Fruit fly (Drosophila melanogaster) whole organism, embryonic: ENCODE measurements around the gene CG15539.

Experiments used
- Aef1 ChIP-seq: fragments of 200-800 bp; sonication (Bioruptor generic); IDR thresholded peaks from 3 replicates; pipeline ENCODE4 v1.3.6; 2022; ENCODE audit warnings: missing biosample characterization, missing genetic modification characterization
- Atf3 ChIP-seq: fragments of 200-800 bp; sonication (Bioruptor generic); optimal IDR thresholded peaks from 3 replicates; lab custom pipeline; 2016; ENCODE audit warnings: missing biosample characterization, missing genetic modification characterization
- Awh ChIP-seq: fragments of 200-800 bp; sonication (Bioruptor generic); IDR thresholded peaks from 2 replicates; pipeline ENCODE4, ENCODE4 v1.3.6; 2022; ENCODE audit warnings: missing biosample characterization, missing genetic modification characterization
- CG10959 ChIP-seq: fragments of 200-800 bp; sonication (Bioruptor generic); IDR thresholded peaks from 2 replicates; pipeline ENCODE4 v1.3.6; 2022; ENCODE audit warnings: missing biosample characterization, missing genetic modification characterization
- CG12299 ChIP-seq: fragments of 200-800 bp; sonication (Bioruptor generic); optimal IDR thresholded peaks from 2 replicates; lab custom pipeline; 2018; ENCODE audit warnings: missing biosample characterization, mild to moderate bottlenecking, missing genetic modification characterization
- CG14667 ChIP-seq: fragments of 200-800 bp; sonication (Bioruptor generic); IDR thresholded peaks from 2 replicates; pipeline ENCODE4 v1.3.6; 2022; ENCODE audit warnings: missing biosample characterization, missing genetic modification characterization
- CG15514 ChIP-seq: fragments of 200-800 bp; sonication (Bioruptor generic); optimal IDR thresholded peaks from 3 replicates; lab custom pipeline; 2017; ENCODE audit warnings: missing biosample characterization, missing genetic modification characterization, mild to moderate bottlenecking, moderate library complexity, missing genetic modification reagents
- CG16863 ChIP-seq: fragments of 200-800 bp; sonication (Bioruptor generic); optimal IDR thresholded peaks from 3 replicates; lab custom pipeline; 2016; ENCODE audit warnings: missing biosample characterization, missing genetic modification characterization
- CG17186 ChIP-seq: fragments of 200-800 bp; sonication (Bioruptor generic); optimal IDR thresholded peaks from 3 replicates; lab custom pipeline; 2017; ENCODE audit warnings: missing biosample characterization, missing genetic modification reagents, missing genetic modification characterization
- CG34376 ChIP-seq: fragments of 200-800 bp; sonication (Bioruptor generic); optimal IDR thresholded peaks from 2 replicates; lab custom pipeline; 2018; ENCODE audit warnings: missing biosample characterization, mild to moderate bottlenecking, missing genetic modification characterization
- CG4820 ChIP-seq: fragments of 200-800 bp; sonication (Bioruptor generic); optimal IDR thresholded peaks from 3 replicates; lab custom pipeline; 2016; ENCODE audit warnings: missing biosample characterization, missing genetic modification characterization
- CG6175 ChIP-seq: fragments of 200-800 bp; sonication (Bioruptor generic); IDR thresholded peaks from 3 replicates; pipeline ENCODE4 v1.3.6; 2022; ENCODE audit warnings: missing biosample characterization, missing genetic modification characterization
- CG6654 ChIP-seq: fragments of 200-800 bp; sonication (Bioruptor generic); optimal IDR thresholded peaks from 2 replicates; lab custom pipeline; 2017; ENCODE audit warnings: missing biosample characterization, mild to moderate bottlenecking, missing genetic modification characterization
- CG7745 ChIP-seq: fragments of 200-800 bp; sonication (Bioruptor generic); optimal IDR thresholded peaks from 2 replicates; lab custom pipeline; 2018; ENCODE audit warnings: missing biosample characterization, mild to moderate bottlenecking, missing genetic modification characterization, moderate library complexity
- CG8281 ChIP-seq: fragments of 200-800 bp; sonication (Bioruptor generic); optimal IDR thresholded peaks from 2 replicates; lab custom pipeline; 2018; ENCODE audit warnings: missing biosample characterization, mild to moderate bottlenecking, missing genetic modification characterization, moderate library complexity
- CG8924 ChIP-seq: fragments of 200-800 bp; optimal IDR thresholded peaks from 3 replicates; lab custom pipeline; 2019; ENCODE audit warnings: missing biosample characterization, mild to moderate bottlenecking, missing genetic modification characterization, moderate library complexity
- CG9609 ChIP-seq: fragments of 200-800 bp; sonication (Bioruptor generic); optimal IDR thresholded peaks from 3 replicates; lab custom pipeline; 2016; ENCODE audit warnings: missing biosample characterization, missing genetic modification characterization
- ERR ChIP-seq: fragments of 200-800 bp; sonication (Bioruptor generic); optimal IDR thresholded peaks from 2 replicates; lab custom pipeline; 2016; ENCODE audit warnings: missing biosample characterization, missing genetic modification characterization
- GATAe ChIP-seq: fragments of 200-800 bp; sonication (Bioruptor generic); conservative IDR thresholded peaks from 2 replicates; pipeline ENCODE4 v1.3.6; 2022; ENCODE audit warnings: missing biosample characterization, missing genetic modification characterization
- HLH4C ChIP-seq: fragments of 200-800 bp; sonication (Bioruptor generic); IDR thresholded peaks from 3 replicates; pipeline ENCODE4 v1.3.6; 2022; ENCODE audit warnings: missing biosample characterization, missing genetic modification characterization; ENCODE audit not compliant: partially characterized antibody
- Hmr ChIP-seq: fragments of 200-800 bp; sonication (Bioruptor generic); optimal IDR thresholded peaks from 3 replicates; lab custom pipeline; 2017; ENCODE audit warnings: mild to moderate bottlenecking, missing biosample characterization, missing genetic modification reagents, missing genetic modification characterization
- Myb ChIP-seq: fragments of 200-800 bp; sonication (Bioruptor generic); optimal IDR thresholded peaks from 2 replicates; lab custom pipeline; 2016; ENCODE audit warnings: missing biosample characterization, missing genetic modification characterization
- Oli ChIP-seq: fragments of 200-800 bp; sonication (Bioruptor generic); optimal IDR thresholded peaks from 2 replicates; lab custom pipeline; 2018; ENCODE audit warnings: missing biosample characterization, mild to moderate bottlenecking, missing genetic modification characterization, moderate library complexity
- PHDP ChIP-seq: fragments of 200-800 bp; sonication (Bioruptor generic); optimal IDR thresholded peaks from 3 replicates; lab custom pipeline; 2018; ENCODE audit warnings: missing biosample characterization, mild to moderate bottlenecking, missing genetic modification characterization, moderate library complexity
- Side ChIP-seq: fragments of 200-800 bp; sonication (Bioruptor generic); optimal IDR thresholded peaks from 2 replicates; lab custom pipeline; 2016; ENCODE audit warnings: missing biosample characterization, missing genetic modification characterization
- Sox102F ChIP-seq: fragments of 200-800 bp; sonication (Bioruptor generic); optimal IDR thresholded peaks from 2 replicates; lab custom pipeline; 2018; ENCODE audit warnings: missing biosample characterization, mild to moderate bottlenecking, missing genetic modification characterization, moderate library complexity
- Stat92E ChIP-seq, 3 experiments: fragments of >200 bp in 2 of 3; fragments of 200-800 bp in 1 of 3; sonication (Bioruptor generic) in 1 of 3; optimal IDR thresholded peaks; 2 replicates each; lab custom pipeline; 2017 to 2019; ENCODE audit warnings: missing biosample characterization in 3 of 3, missing genetic modification characterization in 3 of 3, mild to moderate bottlenecking in 1 of 3, moderate library complexity in 1 of 3
- Taf1 ChIP-seq: fragments of 200-800 bp; sonication (Bioruptor generic); IDR thresholded peaks from 2 replicates; pipeline ENCODE4 v1.3.6; 2022; ENCODE audit warnings: missing biosample characterization, missing genetic modification characterization
- ab ChIP-seq: fragments of 200-800 bp; sonication (Bioruptor generic); optimal IDR thresholded peaks from 2 replicates; lab custom pipeline; 2016; ENCODE audit warnings: missing biosample characterization, missing genetic modification characterization
- ara ChIP-seq: fragments of 200-800 bp; sonication (Bioruptor generic); IDR thresholded peaks from 2 replicates; pipeline ENCODE4 v1.3.6; 2022; ENCODE audit warnings: missing biosample characterization, missing genetic modification characterization
- ash1 ChIP-seq: fragments of 200-800 bp; sonication (Bioruptor generic); optimal IDR thresholded peaks from 2 replicates; lab custom pipeline; 2018; ENCODE audit warnings: missing biosample characterization, mild to moderate bottlenecking, missing genetic modification characterization
- br ChIP-seq: fragments of >200 bp; optimal IDR thresholded peaks from 2 replicates; lab custom pipeline; 2017
- crc ChIP-seq: fragments of 200-800 bp; sonication (Bioruptor generic); optimal IDR thresholded peaks from 2 replicates; lab custom pipeline; 2016; ENCODE audit warnings: missing biosample characterization, missing genetic modification characterization
- dmrt99B ChIP-seq: fragments of 200-800 bp; sonication (Bioruptor generic); optimal IDR thresholded peaks from 2 replicates; lab custom pipeline; 2018; ENCODE audit warnings: missing biosample characterization, mild to moderate bottlenecking, missing genetic modification characterization, moderate library complexity
- ems ChIP-seq: fragments of 200-800 bp; sonication (Bioruptor generic); optimal IDR thresholded peaks from 3 replicates; lab custom pipeline; 2016; ENCODE audit warnings: missing biosample characterization, missing genetic modification characterization
- en ChIP-seq: fragments of 200-800 bp; sonication (Bioruptor generic); optimal IDR thresholded peaks from 2 replicates; lab custom pipeline; 2016; ENCODE audit warnings: missing biosample characterization, missing genetic modification characterization
- fd3F ChIP-seq: fragments of 200-800 bp; sonication (Bioruptor generic); optimal IDR thresholded peaks from 2 replicates; lab custom pipeline; 2018; ENCODE audit warnings: missing biosample characterization, mild to moderate bottlenecking, missing genetic modification characterization, moderate library complexity
- ham ChIP-seq: fragments of 200-800 bp; sonication (Bioruptor generic); IDR thresholded peaks from 2 replicates; pipeline ENCODE4 v1.3.6; 2022; ENCODE audit warnings: missing biosample characterization, missing genetic modification characterization
- hkb ChIP-seq, 2 experiments: fragments of 200-800 bp in 1 of 2; fragments of >200 bp in 1 of 2; sonication (Bioruptor generic) in 1 of 2; IDR thresholded peaks in 1 of 2; optimal IDR thresholded peaks in 1 of 2; 2 replicates each; pipeline versions ENCODE4 v1.3.6 to Lab custom; 2017 to 2022; ENCODE audit warnings: missing biosample characterization in 1 of 2, missing genetic modification characterization in 1 of 2
- ken ChIP-seq: fragments of 200-800 bp; sonication (Bioruptor generic); IDR thresholded peaks from 3 replicates; pipeline ENCODE4 v1.3.6; 2022; ENCODE audit warnings: missing biosample characterization, missing genetic modification characterization
- lmd ChIP-seq: fragments of 200-800 bp; sonication (Bioruptor generic); IDR thresholded peaks from 2 replicates; pipeline ENCODE4 v1.3.6; 2022; ENCODE audit warnings: missing biosample characterization, missing genetic modification characterization
- luna ChIP-seq: fragments of 200-800 bp; sonication (Bioruptor generic); optimal IDR thresholded peaks from 2 replicates; lab custom pipeline; 2016; ENCODE audit warnings: missing biosample characterization, missing genetic modification characterization
- nerfin-1 ChIP-seq: fragments of 200-800 bp; sonication (Bioruptor generic); optimal IDR thresholded peaks from 3 replicates; lab custom pipeline; 2019; ENCODE audit warnings: missing biosample characterization, mild to moderate bottlenecking, missing genetic modification characterization, moderate library complexity
- peb ChIP-seq: fragments of 200-800 bp; sonication (Bioruptor generic); IDR thresholded peaks from 2 replicates; pipeline ENCODE4 v1.3.6; 2022; ENCODE audit warnings: missing biosample characterization, missing genetic modification characterization
- psq ChIP-seq: fragments of 200-800 bp; sonication (Bioruptor generic); optimal IDR thresholded peaks from 2 replicates; lab custom pipeline; 2017; ENCODE audit warnings: missing biosample characterization, missing genetic modification characterization
- pum ChIP-seq: fragments of 200-800 bp; sonication (Bioruptor generic); optimal IDR thresholded peaks from 2 replicates; lab custom pipeline; 2016; ENCODE audit warnings: missing biosample characterization, missing genetic modification characterization
- row ChIP-seq: fragments of 200-800 bp; sonication (Bioruptor generic); IDR thresholded peaks from 3 replicates; pipeline ENCODE4 v1.3.6; 2022; ENCODE audit warnings: missing biosample characterization, missing genetic modification characterization
- schlank ChIP-seq: fragments of 200-800 bp; sonication (Bioruptor generic); optimal IDR thresholded peaks from 2 replicates; lab custom pipeline; 2018; ENCODE audit warnings: missing biosample characterization, mild to moderate bottlenecking, missing genetic modification characterization
- sens ChIP-seq: fragments of 200-800 bp; sonication (Bioruptor generic); peaks from one replicate; lab custom pipeline; 2016; ENCODE audit warnings: missing biosample characterization, missing genetic modification characterization
- ssp ChIP-seq: fragments of 200-800 bp; sonication (Bioruptor generic); IDR thresholded peaks from 2 replicates; pipeline ENCODE4 v1.3.6; 2022; ENCODE audit warnings: missing biosample characterization, missing genetic modification characterization
- tx ChIP-seq: fragments of 200-800 bp; sonication (Bioruptor generic); optimal IDR thresholded peaks from 2 replicates; lab custom pipeline; 2016; ENCODE audit warnings: missing biosample characterization, missing genetic modification characterization

The CG15539 gene

DNA sequence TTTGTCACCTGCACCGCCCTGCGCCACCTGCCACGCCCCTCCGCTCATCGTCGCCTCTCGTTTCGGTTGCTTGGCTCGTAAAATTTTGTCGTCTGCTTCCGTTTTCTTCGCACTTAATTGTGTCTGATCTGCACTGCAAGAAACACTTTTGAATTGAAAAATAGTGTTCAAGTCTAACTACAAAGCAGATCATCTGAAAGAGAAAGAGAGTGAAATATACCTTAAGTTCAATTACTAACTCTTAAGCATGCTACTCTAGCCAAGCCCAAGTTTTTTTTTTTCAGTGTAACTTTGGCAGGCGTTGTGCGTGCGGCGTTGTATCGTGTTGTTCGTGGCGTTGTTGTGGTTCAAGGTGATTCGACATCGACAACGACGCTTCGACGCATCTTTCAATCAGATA is 34.4 kb downstream of the CG15539 start (continued):
- TF ChIP-seq ERR (GFP tag; lab: Kevin White, UChicago) = peak; percentile 93
- TF ChIP-seq CG34376 = peak; percentile 92
- peak; percentile 93 for TF ChIP-seq PHDP (tag; lab: Kevin White, UChicago)
- TF ChIP-seq ken (GFP tag; lab: Robert Waterston, UW) = peak; percentile 92
- peak; percentile 53 for TF ChIP-seq ash1 (GFP tag; lab: Kevin White, UChicago)
- peak; percentile 93 for TF ChIP-seq Side (GFP tag; lab: Kevin White, UChicago)
- peak; percentile 94 for TF ChIP-seq ems (GFP tag; lab: Kevin White, UChicago)
- peak; percentile 93 for TF ChIP-seq fd3F (GFP tag; lab: Kevin White, UChicago)
- TF ChIP-seq CG14667 = peak; percentile 90
- TF ChIP-seq GATAe (GFP tag; lab: Robert Waterston, UW) = peak; percentile 37; the same call in 1 of the 2 replicates
- TF ChIP-seq crc (GFP tag; lab: Kevin White, UChicago) = peak; percentile 85
- TF ChIP-seq Hmr (GFP tag; lab: Kevin White, UChicago) = peak; percentile 93
- TF ChIP-seq ham (GFP tag; lab: Robert Waterston, UW) = peak; percentile 83
- TF ChIP-seq HLH4C = no peak
- TF ChIP-seq Oli = peak; percentile 91
- peak; percentile 86 for TF ChIP-seq CG6175 (GFP tag; lab: Robert Waterston, UW)
- TF ChIP-seq Atf3 (GFP tag; lab: Kevin White, UChicago) = peak; percentile 87
- peak; percentile 90 for TF ChIP-seq ara (GFP tag; lab: Robert Waterston, UW)
- peak; percentile 70 for TF ChIP-seq CG8281 (tag; lab: Kevin White, UChicago)
- peak; percentile 92 for TF ChIP-seq Aef1 (GFP tag; lab: Robert Waterston, UW)
- TF ChIP-seq ssp (GFP tag; lab: Robert Waterston, UW) = peak; percentile 76
- TF ChIP-seq dmrt99B (tag; lab: Kevin White, UChicago) = peak; percentile 94
- peak; percentile 83 for TF ChIP-seq CG10959 (GFP tag; lab: Robert Waterston, UW)
- no peak for TF ChIP-seq br
- no peak for TF ChIP-seq CG7745 (tag; lab: Kevin White, UChicago)
- peak; percentile 69 for TF ChIP-seq psq (GFP tag; lab: Kevin White, UChicago)
- peak; percentile 85 for TF ChIP-seq CG8924 (tag; lab: Kevin White, UChicago)
- TF ChIP-seq pum (GFP tag; lab: Kevin White, UChicago) = peak; percentile 94
- peak; percentile 85 for TF ChIP-seq luna (GFP tag; lab: Kevin White, UChicago)
- peak; percentile 93 for TF ChIP-seq Awh (GFP tag; lab: Robert Waterston, UW)
- peak; percentile 77 for TF ChIP-seq peb (GFP tag; lab: Robert Waterston, UW)
- TF ChIP-seq schlank (tag; lab: Kevin White, UChicago) = peak; percentile 89
- peak; percentile 92 for TF ChIP-seq CG9609 (GFP tag; lab: Kevin White, UChicago)
- TF ChIP-seq Taf1 (GFP tag; lab: Robert Waterston, UW) = peak; percentile 81
- TF ChIP-seq Sox102F (GFP tag; lab: Kevin White, UChicago) = peak; percentile 95
- peak; percentile 93 for TF ChIP-seq CG4820 (GFP tag; lab: Kevin White, UChicago)
- peak; percentile 92 for TF ChIP-seq CG16863 (GFP tag; lab: Kevin White, UChicago)
- TF ChIP-seq CG15514 = peak; percentile 87
- peak; percentile 78 for TF ChIP-seq CG6654 (GFP tag; lab: Kevin White, UChicago)
- TF ChIP-seq tx (GFP tag; lab: Kevin White, UChicago) = peak; percentile 91
- TF ChIP-seq CG17186 = peak; percentile 60
- peak; percentile 99 for TF ChIP-seq sens (GFP tag; lab: Kevin White, UChicago)
- TF ChIP-seq row (GFP tag; lab: Robert Waterston, UW) = peak; percentile 93
- TF ChIP-seq Stat92E (GFP tag; optimal IDR thresholded peaks at IDR 0.05; lab: Kevin White, UChicago) = peak in 1 of 3 experiments; percentile 57
- TF ChIP-seq hkb (optimal IDR thresholded peaks at IDR 0.05; lab: Kevin White, UChicago) = no peak
- peak; percentile 94 for TF ChIP-seq hkb (GFP tag; IDR thresholded peaks at IDR 0.05; lab: Robert Waterston, UW)
- TF ChIP-seq ab = peak; percentile 79
- peak; percentile 89 for TF ChIP-seq CG12299
- TF ChIP-seq nerfin-1 (tag; lab: Kevin White, UChicago) = peak; percentile 84
- TF ChIP-seq lmd (GFP tag; lab: Robert Waterston, UW) = peak; percentile 92
- peak; percentile 90 for TF ChIP-seq en (GFP tag; lab: Kevin White, UChicago)
- peak; percentile 83 for TF ChIP-seq Myb (GFP tag; lab: Kevin White, UChicago)
